Fruit fly (Drosophila melanogaster): ENCODE results near the gene Cpr65Au.
"Not testable (repeated sequence)": the region's sequence is repeated elsewhere in the genome, so short reads cannot be mapped to it uniquely, and the experiment has no call there.

The Cpr65Au gene

DNA sequence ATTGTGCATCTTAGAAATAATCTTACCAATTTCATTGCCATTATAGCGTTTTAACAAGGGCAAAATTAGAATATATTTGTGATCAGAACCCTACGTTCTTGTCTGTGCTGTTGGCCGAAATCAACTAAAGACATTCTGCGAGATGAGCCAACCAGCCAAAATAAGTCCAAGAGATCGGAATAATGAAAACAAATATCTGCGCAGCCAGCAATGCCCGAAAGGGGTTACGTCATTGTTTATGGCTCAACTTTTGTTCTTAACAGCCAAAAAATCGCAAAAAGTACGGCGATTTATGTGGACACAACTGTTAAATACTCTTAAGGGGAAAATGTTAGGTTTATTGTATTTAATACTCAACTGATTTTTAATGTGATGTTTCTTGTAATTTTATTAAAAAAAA lies 26.6 kb upstream of the Cpr65Au start, which contains the start of gene Cpr65Ay:
Gene Cpr65Ay (minus strand): TSS at position 101 of the 400 bp plus-strand sequence.
- TF ChIP-seq Hr96 (GFP tag; optimal IDR thresholded peaks at IDR 0.05) (no peak), CG7101 (tag; optimal IDR thresholded peaks at IDR 0.05) (no peak), bab1 (GFP tag; optimal IDR thresholded peaks at IDR 0.05) (no peak), Crg-1 (GFP tag; optimal IDR thresholded peaks at IDR 0.05) (no peak), CG1620 (GFP tag; optimal IDR thresholded peaks at IDR 0.05) (no peak), Clk (GFP tag; optimal IDR thresholded peaks at IDR 0.05) (no peak), CG5204 (GFP tag; optimal IDR thresholded peaks at IDR 0.05) (no peak), pad (GFP tag; optimal IDR thresholded peaks at IDR 0.05) (no peak), CG33017 (tag; optimal IDR thresholded peaks at IDR 0.05) (no peak), toe (GFP tag; optimal IDR thresholded peaks at IDR 0.05) (no peak), CG7045 (GFP tag; optimal IDR thresholded peaks at IDR 0.05) (no peak)

DNA sequence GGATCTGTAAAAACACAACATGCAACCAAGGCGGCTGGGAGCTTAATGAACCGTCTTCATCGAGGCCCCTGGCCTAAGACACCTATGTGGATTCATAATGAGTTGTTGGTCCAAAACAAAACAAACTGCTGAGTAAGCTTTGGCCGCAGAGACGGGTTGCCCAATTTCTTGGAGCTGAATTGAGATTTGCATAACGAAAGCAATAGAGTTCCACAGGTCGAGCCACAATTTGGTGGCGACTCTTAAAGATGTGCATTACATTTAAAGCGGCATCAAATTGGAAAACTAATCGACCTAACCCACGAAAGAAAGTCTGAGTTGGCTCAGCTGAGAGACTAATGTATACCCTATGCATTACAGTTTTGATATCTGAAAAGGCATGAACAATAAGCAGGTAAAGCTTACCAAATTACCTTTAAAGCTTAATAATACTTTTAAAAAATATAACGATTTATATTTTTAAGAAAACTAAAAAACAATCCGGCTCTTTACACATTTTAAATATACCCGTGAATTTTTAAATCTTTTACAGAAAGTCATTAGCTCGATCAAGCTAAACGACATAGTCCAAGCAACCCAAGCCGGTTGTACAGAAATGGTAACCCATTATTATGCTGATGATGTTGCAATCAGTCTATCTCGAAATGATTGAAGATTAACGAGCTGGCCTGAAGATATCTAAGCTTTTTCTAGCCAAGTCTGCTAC lies 25.6 kb upstream of the Cpr65Au start, which contains the start of gene CG13297:
Gene CG13297 (minus strand): TSS at position 51 of the 706 bp plus-strand sequence.
- TF ChIP-seq cic (GFP tag; optimal IDR thresholded peaks at IDR 0.05) (no peak), ovo (GFP tag; optimal IDR thresholded peaks at IDR 0.05) (no peak), Crg-1 (GFP tag; optimal IDR thresholded peaks at IDR 0.05) (no peak), Mnt (GFP tag; optimal IDR thresholded peaks at IDR 0.05) (no peak), bab1 (GFP tag; optimal IDR thresholded peaks at IDR 0.05) (no peak), cnc (optimal IDR thresholded peaks at IDR 0.05) (no peak), CG12768 (GFP tag; optimal IDR thresholded peaks at IDR 0.05) (no peak), Clk (GFP tag; optimal IDR thresholded peaks at IDR 0.05) (no peak), CG7101 (tag; optimal IDR thresholded peaks at IDR 0.05) (no peak), Hr96 (GFP tag; optimal IDR thresholded peaks at IDR 0.05) (no peak)

DNA sequence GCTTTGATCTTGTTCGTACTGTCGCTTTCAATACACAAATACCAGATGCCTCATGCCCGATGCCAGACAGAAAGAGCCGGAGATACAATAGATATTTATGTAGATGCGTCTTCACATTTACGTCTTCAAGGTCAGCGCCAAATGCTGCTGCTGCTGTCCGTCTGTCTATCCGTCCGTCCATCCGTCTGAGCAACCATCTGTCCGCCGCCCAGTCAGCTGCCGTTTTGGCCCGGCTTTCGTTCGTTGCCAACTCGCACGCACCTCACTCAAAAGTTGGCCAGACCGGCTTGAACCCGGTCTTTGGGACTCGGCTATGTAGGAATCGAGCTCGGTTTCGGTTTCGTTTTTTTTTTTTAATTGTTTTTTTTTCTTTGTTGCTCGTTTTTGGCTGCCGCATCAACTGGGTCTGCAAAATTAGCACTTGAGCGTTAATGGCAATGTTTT lies 23.1 kb upstream of the Cpr65Au start:
- TF ChIP-seq ovo (GFP tag; optimal IDR thresholded peaks at IDR 0.05), result no peak
- TF ChIP-seq CG7045 (GFP tag; optimal IDR thresholded peaks at IDR 0.05), result no peak
- TF ChIP-seq bab1 (GFP tag; optimal IDR thresholded peaks at IDR 0.05), result no peak
- TF ChIP-seq Crg-1 (GFP tag; optimal IDR thresholded peaks at IDR 0.05), result no peak
- TF ChIP-seq toe (GFP tag; optimal IDR thresholded peaks at IDR 0.05), result no peak
- no peak for TF ChIP-seq Clk (GFP tag; optimal IDR thresholded peaks at IDR 0.05)
- no peak for TF ChIP-seq Mnt (GFP tag; optimal IDR thresholded peaks at IDR 0.05)
- TF ChIP-seq CG1620 (GFP tag; optimal IDR thresholded peaks at IDR 0.05), result no peak
- no peak for TF ChIP-seq CG33017 (tag; optimal IDR thresholded peaks at IDR 0.05)

DNA sequence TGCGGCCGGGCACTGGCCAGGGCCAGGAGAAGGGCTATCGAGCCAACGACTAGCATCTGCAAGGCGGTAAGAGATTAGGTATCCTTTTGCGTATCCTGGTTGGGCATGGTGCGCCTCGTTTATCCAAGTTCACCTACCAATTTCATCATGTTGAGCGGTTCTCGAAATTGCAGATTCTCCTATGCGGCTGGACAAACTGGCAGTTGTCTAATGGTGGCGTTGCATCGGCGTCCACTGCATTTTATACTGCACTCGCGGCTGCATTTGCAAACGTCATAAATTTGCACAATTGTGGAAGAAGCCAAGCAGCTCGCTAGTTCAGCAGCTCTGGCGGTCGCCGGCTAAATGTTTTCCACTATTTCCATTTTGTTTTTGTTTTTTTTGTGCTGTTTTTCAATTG lies 20.6 kb upstream of the Cpr65Au start, which contains the start of gene Acp65Aa:
Gene Acp65Aa (minus strand): TSS at position 215 of the 400 bp plus-strand sequence.
- no peak for TF ChIP-seq CG33017 (tag; optimal IDR thresholded peaks at IDR 0.05)
- no peak for TF ChIP-seq bab1 (GFP tag; optimal IDR thresholded peaks at IDR 0.05)
- no peak for TF ChIP-seq Crg-1 (GFP tag; optimal IDR thresholded peaks at IDR 0.05)
- TF ChIP-seq CG1620 (GFP tag; optimal IDR thresholded peaks at IDR 0.05), result no peak
- TF ChIP-seq CG14711 (tag; optimal IDR thresholded peaks at IDR 0.05), result no peak
- TF ChIP-seq CG12768 (GFP tag; optimal IDR thresholded peaks at IDR 0.05), result no peak
- TF ChIP-seq cnc (optimal IDR thresholded peaks at IDR 0.05), result no peak
- TF ChIP-seq CG5204 (GFP tag; optimal IDR thresholded peaks at IDR 0.05), result no peak
- no peak for TF ChIP-seq CG7045 (GFP tag; optimal IDR thresholded peaks at IDR 0.05)
- TF ChIP-seq tj (GFP tag; optimal IDR thresholded peaks at IDR 0.05), result no peak
- TF ChIP-seq Hr96 (GFP tag; optimal IDR thresholded peaks at IDR 0.05), result no peak
- TF ChIP-seq ovo (GFP tag; optimal IDR thresholded peaks at IDR 0.05), result no peak
- TF ChIP-seq CG11617 (GFP tag; optimal IDR thresholded peaks at IDR 0.05), result no peak
- TF ChIP-seq Clk (GFP tag; optimal IDR thresholded peaks at IDR 0.05), result no peak
- no peak for TF ChIP-seq toe (GFP tag; optimal IDR thresholded peaks at IDR 0.05)
- TF ChIP-seq kay (GFP tag; ENCODE audit: borderline replicate concordance), result no peak
- no peak for TF ChIP-seq cic (GFP tag; optimal IDR thresholded peaks at IDR 0.05)
- no peak for TF ChIP-seq CG7101 (tag; optimal IDR thresholded peaks at IDR 0.05)
- no peak for TF ChIP-seq Mnt (GFP tag; optimal IDR thresholded peaks at IDR 0.05)

DNA sequence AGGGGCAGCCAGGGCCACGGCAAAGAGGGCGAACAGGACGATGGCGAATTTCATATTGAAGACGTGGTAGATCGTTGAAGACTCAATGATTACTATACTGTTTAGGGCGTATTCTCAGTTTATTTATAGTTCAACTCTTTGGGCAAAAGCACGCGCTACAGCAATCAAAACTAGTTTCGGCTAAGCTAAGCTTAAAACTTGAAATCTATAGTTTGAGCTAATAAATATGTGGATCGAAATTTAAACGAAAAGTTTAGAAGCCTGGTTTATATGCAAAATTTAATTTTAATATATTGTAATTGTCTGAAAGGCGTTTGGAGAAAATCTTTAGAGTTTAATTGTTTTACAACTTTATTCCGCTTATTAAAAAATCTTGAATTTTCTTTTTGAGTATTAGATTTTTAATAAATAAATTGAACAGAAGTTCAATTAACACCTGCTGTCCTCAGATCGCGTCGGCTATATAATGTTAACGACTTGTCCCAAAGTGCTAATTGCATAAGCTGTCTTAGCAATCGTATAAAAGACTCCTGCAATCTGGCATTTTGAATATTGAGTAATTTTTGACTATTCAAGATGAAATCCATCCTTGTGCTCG lies 18.9 kb upstream of the Cpr65Au start, which contains the start of the genes Cpr65Ax2 and Lcp65Aa:
Gene Cpr65Ax2 (minus strand): TSS at position 101 of the 598 bp plus-strand sequence.
Gene Lcp65Aa (plus strand): TSS at position 548 of the 598 bp plus-strand sequence.
- TF ChIP-seq CG5204, tj, pad (GFP tag; optimal IDR thresholded peaks at IDR 0.05): not testable (repeated sequence)

DNA sequence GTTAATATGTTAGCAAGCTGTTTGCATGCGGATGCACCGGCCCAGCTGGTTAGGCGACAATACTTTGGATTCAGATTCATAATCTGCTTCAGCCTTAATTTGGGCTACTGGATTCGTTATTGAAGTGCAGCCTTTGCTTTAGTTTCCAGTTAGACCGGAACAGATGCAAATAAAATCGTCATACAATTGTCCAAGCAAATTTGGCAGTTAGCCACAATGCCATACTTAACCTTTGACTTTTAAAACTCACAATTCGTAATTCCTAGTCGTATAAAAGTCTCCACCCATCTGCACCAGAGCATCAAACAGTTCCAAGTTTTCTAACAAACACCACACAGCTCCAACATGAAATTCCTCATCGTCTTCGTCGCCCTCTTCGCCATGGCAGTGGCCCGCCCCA lies 17.3 kb upstream of the Cpr65Au start, which contains the start of gene Lcp65Ab1:
Gene Lcp65Ab1 (plus strand): TSS at position 301 of the 400 bp plus-strand sequence.
- not testable (repeated sequence) for TF ChIP-seq Hr96, CG1620, CG5204 (GFP tag; optimal IDR thresholded peaks at IDR 0.05)

All from whole organism, adult.